Fruit fly (Drosophila melanogaster) whole organism, pupa: ENCODE data around the gene Neurl4.

Experiments
- CG12605 ChIP-seq: fragments of 200-800 bp; sonication (Bioruptor generic); IDR thresholded peaks from 2 replicates; pipeline ENCODE4 v1.3.6; 2022; ENCODE audit warnings: missing biosample characterization, missing genetic modification characterization
- CG14655 ChIP-seq: fragments of 200-800 bp; sonication (Bioruptor generic); optimal IDR thresholded peaks from 3 replicates; lab custom pipeline; 2017; ENCODE audit warnings: mild to moderate bottlenecking, missing biosample characterization, missing genetic modification reagents, missing genetic modification characterization
- CG15710 ChIP-seq: fragments of 200-800 bp; sonication (Bioruptor generic); optimal IDR thresholded peaks from 2 replicates; lab custom pipeline; 2018; ENCODE audit warnings: missing biosample characterization, mild to moderate bottlenecking, missing genetic modification characterization, moderate library complexity
- CG17806 ChIP-seq: fragments of 200-800 bp; sonication (Bioruptor generic); optimal IDR thresholded peaks from 2 replicates; lab custom pipeline; 2018; ENCODE audit warnings: missing biosample characterization, mild to moderate bottlenecking, missing genetic modification characterization, moderate library complexity
- CG34367 ChIP-seq: fragments of 200-800 bp; sonication (Bioruptor generic); optimal IDR thresholded peaks from 2 replicates; lab custom pipeline; 2018; ENCODE audit warnings: missing biosample characterization, mild to moderate bottlenecking, missing genetic modification characterization
- CG4496 ChIP-seq: fragments of 200-800 bp; sonication (Bioruptor generic); IDR thresholded peaks from 3 replicates; pipeline ENCODE4 v1.3.6; 2022; ENCODE audit warnings: missing biosample characterization, missing genetic modification characterization
- CG8301 ChIP-seq: fragments of 200-800 bp; sonication (Bioruptor generic); optimal IDR thresholded peaks from 2 replicates; lab custom pipeline; 2018; ENCODE audit warnings: missing biosample characterization, mild to moderate bottlenecking, missing genetic modification characterization
- D1 ChIP-seq: fragments of 200-800 bp; sonication (Bioruptor generic); optimal IDR thresholded peaks from 2 replicates; lab custom pipeline; 2018; ENCODE audit warnings: missing biosample characterization, mild to moderate bottlenecking, missing genetic modification characterization, moderate library complexity
- EcR ChIP-seq: fragments of 200-800 bp; sonication (Bioruptor generic); optimal IDR thresholded peaks from 3 replicates; lab custom pipeline; 2019; ENCODE audit warnings: missing biosample characterization, missing genetic modification characterization, mild to moderate bottlenecking, moderate library complexity, missing genetic modification reagents
- Pif1B ChIP-seq: fragments of 200-800 bp; sonication (Bioruptor generic); optimal IDR thresholded peaks from 3 replicates; lab custom pipeline; 2016; ENCODE audit warnings: missing biosample characterization, missing genetic modification characterization
- Snoo ChIP-seq: fragments of 200-800 bp; sonication (Bioruptor generic); optimal IDR thresholded peaks from 3 replicates; lab custom pipeline; 2017; ENCODE audit warnings: missing biosample characterization, mild to moderate bottlenecking, missing genetic modification characterization, inconsistent platforms
- fd96Ca ChIP-seq: fragments of 200-800 bp; sonication (Bioruptor generic); IDR thresholded peaks from 3 replicates; pipeline ENCODE4 v1.3.6; 2022; ENCODE audit warnings: missing biosample characterization, missing genetic modification characterization
- gl ChIP-seq: fragments of 200-800 bp; sonication (Bioruptor generic); optimal IDR thresholded peaks from 2 replicates; lab custom pipeline; 2018; ENCODE audit warnings: missing biosample characterization, mild to moderate bottlenecking, missing genetic modification characterization

DNA sequence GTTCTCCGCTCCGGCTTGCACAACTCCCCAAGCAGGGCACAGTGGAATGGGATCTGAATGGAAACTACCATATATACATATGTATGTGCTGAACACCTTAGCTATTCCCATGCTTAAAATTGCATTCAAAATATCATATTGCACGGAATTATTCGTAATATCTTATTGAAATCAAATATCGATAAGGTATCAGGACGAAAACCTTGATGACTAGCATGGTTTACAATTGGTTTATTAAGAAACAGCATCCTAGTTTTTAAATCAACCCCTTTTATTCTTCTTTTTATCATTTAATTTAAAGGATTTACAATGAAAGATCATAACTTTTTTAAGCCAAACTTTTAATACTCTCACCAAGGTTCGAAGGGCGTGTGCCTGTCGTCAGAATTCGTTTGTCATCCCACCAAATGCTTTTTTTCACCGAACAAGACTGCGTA is 5.6 kb upstream of the Neurl4 start:
- TF ChIP-seq CG4496 (GFP tag; lab: Robert Waterston, UW) (no peak), EcR (no peak), fd96Ca (GFP tag; lab: Robert Waterston, UW) (no peak), CG12605 (GFP tag; lab: Robert Waterston, UW) (no peak), D1 (peak; percentile 3), gl (tag; lab: Kevin White, UChicago) (no peak), Pif1B (GFP tag; lab: Kevin White, UChicago) (no peak), CG8301 (tag; lab: Kevin White, UChicago) (peak; percentile 4), CG14655 (GFP tag; lab: Kevin White, UChicago) (peak; percentile 43), CG17806 (tag; lab: Kevin White, UChicago) (peak; percentile 4), Snoo (peak; percentile 34), CG34367 (tag; lab: Kevin White, UChicago) (no peak), CG15710 (tag; lab: Kevin White, UChicago) (peak; percentile 3)
